Fruit fly (Drosophila melanogaster): ENCODE data around the gene CG32280.

Gene CG32280

DNA sequence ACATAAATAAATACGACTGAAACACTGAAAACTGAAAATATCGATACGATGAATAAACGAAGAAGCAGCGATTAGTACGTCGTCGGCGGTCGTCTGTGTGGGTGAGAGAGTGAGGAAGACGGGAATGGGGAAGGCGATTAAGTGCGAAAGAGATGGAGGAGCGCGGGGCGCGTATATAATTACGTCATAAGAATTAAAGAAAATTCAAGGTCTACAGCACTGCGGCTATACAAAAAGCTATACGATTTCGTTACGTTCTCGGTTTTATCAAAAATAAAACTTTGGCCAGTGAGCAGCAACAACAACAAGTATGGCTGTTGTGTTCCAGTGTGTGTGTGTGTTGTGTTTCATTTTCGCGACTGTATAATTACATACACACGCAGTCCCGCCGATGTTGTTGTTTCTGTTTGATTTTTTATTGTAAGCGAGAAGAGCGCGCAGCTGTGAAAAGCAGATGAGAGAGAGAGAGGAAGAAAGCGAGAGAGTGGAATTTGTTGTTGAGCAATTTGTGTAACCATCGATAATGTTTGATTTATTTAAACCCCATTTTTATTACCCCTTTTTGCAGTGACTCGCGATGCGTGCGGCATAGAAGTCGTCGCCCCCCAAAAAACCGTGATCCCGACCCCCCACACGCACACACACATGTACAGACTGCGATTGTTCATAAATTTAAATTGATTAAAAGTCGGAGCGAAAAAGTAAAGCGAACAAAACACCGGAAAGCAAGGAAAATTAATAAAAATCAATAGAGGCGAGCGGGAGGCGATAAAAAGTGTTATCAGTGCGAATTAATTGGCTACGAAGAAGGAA lies 15.7 kb upstream of the CG32280 start:
- TF ChIP-seq CTCF (optimal IDR thresholded peaks at IDR 0.05) (no peak), CG8478 (optimal IDR thresholded peaks at IDR 0.05) (no peak)

dm6 chr3L:3150376-3150775 lies 14.6 kb upstream of the CG32280 start:
- TF ChIP-seq CG8478 (optimal IDR thresholded peaks at IDR 0.05) = no peak
- TF ChIP-seq CTCF (optimal IDR thresholded peaks at IDR 0.05) = no peak

DNA sequence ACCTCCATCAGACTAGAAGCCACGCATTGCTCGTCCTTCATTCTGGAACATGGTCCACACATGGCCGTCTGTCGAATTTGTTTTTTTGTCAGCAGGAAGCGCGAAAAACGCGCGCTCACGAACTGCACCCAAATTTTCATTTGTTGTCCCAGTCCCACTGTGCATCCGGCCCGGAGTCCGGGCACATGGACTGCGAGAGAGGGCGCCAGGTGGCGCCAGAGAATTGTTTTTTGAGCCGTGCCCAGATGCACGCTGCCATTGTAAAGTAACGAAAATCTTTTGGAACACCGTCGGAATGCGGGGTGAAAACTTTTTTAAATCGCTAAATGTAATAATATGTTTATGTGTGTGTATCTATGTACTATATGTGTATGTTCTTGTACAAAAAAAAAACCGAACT lies 7.3 kb upstream of the CG32280 start:
- TF ChIP-seq CG8478 (optimal IDR thresholded peaks at IDR 0.05) (no peak), CTCF (optimal IDR thresholded peaks at IDR 0.05) (peak; percentile 50 to 59)

- TF ChIP-seq CG8478 (optimal IDR thresholded peaks at IDR 0.05) (no peak), CTCF (optimal IDR thresholded peaks at IDR 0.05) (no peak)
Measured at dm6 chr3L:3159309-3160194, 5.4 kb upstream of the CG32280 start, which contains the start of the genes ND-30 and CG15812. Gene ND-30, minus strand, starts transcription at chr3L:3159578. Gene CG15812, plus strand, starts transcription at chr3L:3159991.

DNA sequence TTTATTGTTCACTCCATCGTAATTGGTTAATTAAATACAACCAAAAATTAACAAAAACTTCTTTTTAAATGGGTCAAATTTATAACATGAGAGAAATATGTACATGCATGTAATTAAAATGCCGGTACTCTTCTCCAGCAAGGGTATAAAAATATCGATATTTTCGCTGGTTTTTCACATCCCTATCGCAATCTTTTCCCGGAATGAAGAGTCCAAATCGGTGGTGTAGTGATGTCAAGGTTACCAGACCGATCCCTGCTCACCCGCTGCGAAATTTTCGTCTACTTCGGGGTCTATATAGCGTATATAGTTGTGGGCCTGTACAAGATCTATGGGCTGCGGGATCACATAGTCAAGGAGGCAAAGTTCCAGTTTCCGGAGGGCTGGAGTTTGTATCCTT lies 3.0 kb upstream of the CG32280 start, which contains the start of gene rasp:
Gene rasp (plus strand): TSS at position 213 of the 400 bp plus-strand sequence.
- TF ChIP-seq CTCF (optimal IDR thresholded peaks at IDR 0.05) (no peak), CG8478 (optimal IDR thresholded peaks at IDR 0.05) (no peak)

DNA sequence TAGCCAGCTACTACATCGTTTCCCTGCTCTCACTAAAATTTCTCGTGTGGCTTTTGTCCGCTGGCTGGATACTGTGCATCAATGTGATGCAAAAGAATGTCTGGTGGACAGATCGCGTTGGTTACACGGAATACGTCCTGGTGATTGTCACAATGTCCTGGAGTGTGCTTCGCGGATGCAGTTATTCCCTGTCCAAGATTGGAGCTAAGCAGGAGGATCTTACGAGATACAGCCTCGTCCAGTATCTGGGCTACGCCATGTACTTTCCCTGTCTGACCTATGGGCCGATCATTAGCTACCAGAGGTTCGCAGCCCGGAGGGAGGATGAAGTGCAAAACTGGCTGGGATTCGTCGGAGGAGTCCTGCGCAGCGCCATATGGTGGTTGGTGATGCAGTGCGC lies 2.4 kb upstream of the CG32280 start:
- TF ChIP-seq CG8478 (optimal IDR thresholded peaks at IDR 0.05) (no peak), CTCF (optimal IDR thresholded peaks at IDR 0.05) (no peak)

dm6 chr3L:3165399-3165798 lies 418 bp downstream of the CG32280 start:
- no peak for TF ChIP-seq CG8478 (optimal IDR thresholded peaks at IDR 0.05)
- no peak for TF ChIP-seq CTCF (optimal IDR thresholded peaks at IDR 0.05)

dm6 chr3L:3166200-3166695 lies 1.3 kb downstream of the CG32280 start, which contains the start of gene Asciz:
Gene Asciz, minus strand, starts transcription at chr3L:3166250.
- TF ChIP-seq CTCF (optimal IDR thresholded peaks at IDR 0.05) (no peak), CG8478 (optimal IDR thresholded peaks at IDR 0.05) (no peak)

- TF ChIP-seq CTCF (optimal IDR thresholded peaks at IDR 0.05) (no peak), CG8478 (optimal IDR thresholded peaks at IDR 0.05) (no peak)
Measured at dm6 chr3L:3169107-3169506, 4.1 kb downstream of the CG32280 start, which contains the start of the genes CG32278 and CG32281. Gene CG32278, plus strand, starts transcription at chr3L:3169286. Gene CG32281, plus strand, starts transcription at chr3L:3169375.

DNA sequence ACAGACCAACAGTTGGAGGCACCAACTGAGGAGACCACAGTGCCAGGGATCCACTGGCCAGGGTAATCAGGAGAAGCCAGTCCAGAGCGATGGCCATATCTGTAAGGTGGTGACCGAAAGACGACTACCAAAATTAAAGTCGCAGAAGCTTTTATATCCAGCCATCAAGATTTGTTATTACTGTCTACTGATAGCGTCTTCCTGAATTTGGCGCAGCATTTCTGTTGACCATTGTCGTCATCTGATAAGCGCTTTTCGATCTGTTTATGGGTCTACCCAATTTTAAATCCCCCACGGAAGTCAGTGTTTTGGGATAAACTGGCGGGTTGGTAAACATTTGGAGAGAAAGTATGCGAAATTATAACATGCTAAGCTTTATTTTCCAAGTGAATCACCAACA lies 7.5 kb downstream of the CG32280 start, which contains the start of gene CG14963:
Gene CG14963 (minus strand): TSS at position 101 of the 400 bp plus-strand sequence.
- TF ChIP-seq CG8478 (optimal IDR thresholded peaks at IDR 0.05) = no peak
- TF ChIP-seq CTCF (optimal IDR thresholded peaks at IDR 0.05) = no peak

DNA sequence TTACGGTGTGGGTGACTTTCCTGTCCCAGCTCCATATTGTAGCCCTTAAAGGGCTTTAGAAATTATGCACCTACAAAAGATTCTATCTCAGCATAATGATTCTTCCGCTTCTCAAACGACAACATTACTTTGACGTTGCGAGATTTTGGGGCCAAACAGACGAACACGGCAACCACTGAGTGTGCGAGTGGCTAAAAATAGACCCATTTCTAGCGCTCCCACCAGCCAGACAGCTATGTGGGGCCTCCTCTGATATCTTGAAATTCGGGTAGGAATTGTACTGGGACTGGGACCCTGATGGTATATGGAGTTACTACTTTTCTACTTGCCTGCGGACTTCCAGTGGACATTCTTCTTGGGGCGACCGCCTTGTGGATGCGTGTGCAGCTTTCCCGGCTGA lies 12.9 kb downstream of the CG32280 start:
- TF ChIP-seq CTCF (optimal IDR thresholded peaks at IDR 0.05) (no peak), CG8478 (optimal IDR thresholded peaks at IDR 0.05) (no peak)

DNA sequence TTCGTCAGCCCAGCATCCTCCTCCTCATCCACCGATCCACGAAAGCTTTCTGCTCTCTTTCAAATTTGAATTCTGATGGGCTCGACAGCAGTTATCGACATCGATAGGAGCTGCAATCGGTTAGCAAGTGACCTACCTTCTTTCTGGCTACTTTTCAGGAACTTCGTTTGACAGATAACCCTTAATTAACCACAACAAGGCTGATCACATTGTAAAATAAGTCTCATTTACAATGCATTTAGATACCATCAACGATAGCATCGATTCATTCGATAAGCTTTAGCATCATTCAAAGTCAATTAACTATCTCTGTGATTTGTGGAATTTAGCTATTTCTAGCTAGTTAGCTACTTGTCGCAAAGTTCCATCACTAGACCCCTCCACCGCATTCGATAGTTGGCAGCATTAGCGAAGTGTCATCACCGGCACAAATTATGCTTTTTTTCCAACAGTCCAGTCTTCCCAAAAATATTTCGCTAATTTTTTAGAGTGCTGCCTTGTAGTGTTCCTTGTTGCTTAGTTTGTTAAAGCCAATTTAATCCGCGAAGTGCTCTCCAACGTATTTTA lies 13.6 kb downstream of the CG32280 start, which contains the start of the genes MnM and Girdin:
Gene MnM (minus strand): TSS at position 51 of the 567 bp plus-strand sequence.
Gene Girdin (plus strand): TSS at position 401 of the 567 bp plus-strand sequence.
- TF ChIP-seq CG8478 (optimal IDR thresholded peaks at IDR 0.05) (no peak), CTCF (optimal IDR thresholded peaks at IDR 0.05) (peak in 1 of 2 experiments; percentile 46)

DNA sequence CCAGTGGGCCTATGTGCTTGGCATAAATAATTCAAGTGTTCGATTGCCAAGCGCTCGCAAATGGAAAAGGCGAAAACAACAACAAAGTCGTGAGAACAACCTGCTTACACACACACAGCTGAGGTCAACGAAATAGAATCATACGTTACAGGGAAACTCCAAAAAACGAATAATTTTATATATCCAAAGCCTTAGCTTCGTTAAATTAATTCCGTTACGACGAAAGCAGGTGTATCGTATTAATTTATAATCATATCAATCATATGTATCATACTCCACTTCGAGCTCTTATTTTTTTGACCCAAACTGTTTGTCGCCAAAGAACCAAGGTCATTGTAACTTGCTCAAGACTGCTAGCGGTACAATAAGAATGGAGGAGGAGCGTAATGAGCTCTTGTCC lies 14.5 kb downstream of the CG32280 start:
- TF ChIP-seq CG8478 (optimal IDR thresholded peaks at IDR 0.05) = no peak
- TF ChIP-seq CTCF (optimal IDR thresholded peaks at IDR 0.05) = no peak

- TF ChIP-seq CTCF (optimal IDR thresholded peaks at IDR 0.05) (no peak), CG8478 (optimal IDR thresholded peaks at IDR 0.05) (no peak)
Measured at dm6 chr3L:3184104-3184503, 19.1 kb downstream of the CG32280 start, which contains the start of gene CG42494. Gene CG42494, plus strand, starts transcription at chr3L:3184404.

Data from S2 (cell line).